Worm (Caenorhabditis elegans): Measurements from ENCODE around the gene Y73C8B.3.

DNA sequence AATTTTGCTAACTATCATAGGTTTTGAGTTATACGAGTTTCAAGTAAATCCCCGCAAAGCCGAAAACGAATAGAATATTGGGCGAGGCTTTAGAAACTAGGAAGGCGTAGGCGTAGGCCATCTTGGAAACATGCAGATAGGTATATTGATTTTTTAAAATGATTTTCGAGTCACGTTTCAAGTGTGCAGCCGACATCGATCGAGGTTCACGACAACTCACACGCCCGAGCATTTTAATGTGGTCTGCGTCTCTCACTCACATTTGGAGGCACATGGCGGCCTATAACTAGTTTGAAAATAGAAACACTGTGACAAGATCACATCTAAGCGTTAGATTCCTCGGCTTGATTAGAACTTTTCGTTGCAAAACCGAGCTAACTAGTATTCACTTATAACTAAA, 34.3 kb upstream of the Y73C8B.3 start, which contains the start of gene K08D9.2:
- TF ChIP-seq hmg-11 (tag; optimal IDR thresholded peaks at IDR 0.05), result no peak
- no peak for TF ChIP-seq ZK546.5 (tag; optimal IDR thresholded peaks at IDR 0.05)
- TF ChIP-seq unc-62 (GFP tag; optimal IDR thresholded peaks at IDR 0.05), result no peak
- TF ChIP-seq snpc-4 (tag; optimal IDR thresholded peaks at IDR 0.05), result no peak
- TF ChIP-seq ceh-28 (tag; optimal IDR thresholded peaks at IDR 0.05), result no peak
- no peak for TF ChIP-seq nhr-237 (tag; optimal IDR thresholded peaks at IDR 0.05)

Data from whole organism, L3 larva.